Fruit fly (Drosophila melanogaster) whole organism: ENCODE results near the gene Scgalpha.

Source experiments
- CG8478 ChIP-seq: fragments of >200 bp; optimal IDR thresholded peaks from 2 replicates; lab custom pipeline; 2018; ENCODE audit warnings: inconsistent platforms
- Dll ChIP-seq: fragments of >200 bp; optimal IDR thresholded peaks from 2 replicates; lab custom pipeline; 2017
- EcR ChIP-seq, 2 experiments: fragments of >200 bp; optimal IDR thresholded peaks; 2 replicates each; lab custom pipeline; 2017; ENCODE audit warnings: missing biosample characterization in 2 of 2, missing genetic modification characterization in 2 of 2, missing genetic modification reagents in 2 of 2
- pan ChIP-seq: fragments of >200 bp; optimal IDR thresholded peaks from 2 replicates; lab custom pipeline; 2017
- psq ChIP-seq: fragments of >200 bp; optimal IDR thresholded peaks from 2 replicates; lab custom pipeline; 2017
- usp ChIP-seq: fragments of >200 bp; optimal IDR thresholded peaks from 2 replicates; lab custom pipeline; 2017; ENCODE audit warnings: missing biosample characterization, missing genetic modification characterization, mixed read lengths

DNA sequence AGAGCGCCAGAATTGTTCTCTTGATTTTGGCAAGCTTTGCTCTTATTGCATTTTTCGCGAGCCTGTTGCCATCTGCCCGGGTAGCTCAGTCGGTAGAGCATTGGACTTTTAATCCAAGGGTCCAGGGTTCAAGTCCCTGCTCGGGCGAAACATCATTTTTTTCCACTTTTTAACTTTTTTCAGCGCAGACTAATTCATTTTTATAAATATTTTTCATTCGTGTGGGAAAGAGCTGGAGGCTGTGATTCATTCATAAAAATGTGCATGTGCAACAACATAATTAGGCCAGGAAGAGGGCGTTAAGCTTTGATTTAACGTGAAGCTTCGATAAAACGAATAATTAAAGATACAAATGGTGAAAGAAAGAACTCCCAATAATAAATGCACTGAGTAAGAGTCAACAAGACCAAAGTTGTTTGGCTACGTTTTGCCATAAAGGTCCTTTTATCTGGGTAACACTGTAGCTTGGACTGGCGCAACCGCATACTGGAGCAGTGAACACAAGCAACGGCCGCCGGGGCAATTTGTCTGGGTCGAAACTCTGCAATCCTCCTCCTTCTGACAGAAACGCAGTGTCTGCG lies 12.5 kb upstream of the Scgalpha start:
- TF ChIP-seq psq (lab: Kevin White, UChicago) (no peak), pan (lab: Kevin White, UChicago) (no peak), CG8478 (lab: Kevin White, UChicago) (no peak), usp (GFP tag; lab: Kevin White, UChicago) (no peak), Dll (lab: Kevin White, UChicago) (no peak), EcR (GFP tag; optimal IDR thresholded peaks at IDR 0.05; lab: Kevin White, UChicago) (no peak)
